Worm (Caenorhabditis elegans): ENCODE measurements around the gene nhr-18.

The nhr-18 gene

DNA sequence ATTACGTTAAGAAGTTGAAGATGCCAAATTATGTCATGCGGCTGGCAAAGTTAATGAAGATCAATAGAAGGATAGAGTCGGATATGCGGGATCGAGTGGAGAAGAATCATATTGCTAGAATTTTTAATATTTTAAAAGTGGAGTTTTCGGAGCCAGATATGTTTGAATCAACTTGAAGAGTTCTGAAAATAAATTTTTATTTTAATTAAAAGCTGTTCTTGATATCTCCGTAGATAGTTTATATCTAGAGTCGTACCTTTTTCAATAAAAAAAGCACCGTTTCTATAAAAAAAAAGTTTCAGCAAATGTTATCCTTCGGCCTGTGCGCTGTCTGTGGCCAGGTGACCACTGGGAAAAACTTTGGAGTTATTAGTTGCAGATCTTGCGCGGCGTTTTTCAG lies 6.2 kb downstream of the nhr-18 start, which contains the start of gene nhr-96:
nhr-96 (plus strand) TSS at position 301 of the 400 bp plus-strand sequence.
- TF ChIP-seq zag-1 (tag; optimal IDR thresholded peaks at IDR 0.05): no peak

ce11 chrV:2235848-2236247 lies 8.8 kb downstream of the nhr-18 start, which contains the start of gene cyp-33C4:
Gene cyp-33C4, plus strand, starts transcription at chrV:2236140.
- no peak for TF ChIP-seq nhr-6 (tag; optimal IDR thresholded peaks at IDR 0.05)
- TF ChIP-seq daf-12 (tag; optimal IDR thresholded peaks at IDR 0.05): no peak
- TF ChIP-seq unc-62 (GFP tag; optimal IDR thresholded peaks at IDR 0.05 in 1 of 2): peak in 1 of 2 experiments; percentile 35
- no peak for TF ChIP-seq unc-62 (tag; optimal IDR thresholded peaks at IDR 0.05)
- TF ChIP-seq aly-2 (tag; optimal IDR thresholded peaks at IDR 0.05): no peak
- TF ChIP-seq nhr-76 (tag; optimal IDR thresholded peaks at IDR 0.05): no peak
- TF ChIP-seq madf-5 (GFP tag; IDR thresholded peaks at IDR 0.05): no peak
- peak; percentile 5 for TF ChIP-seq pqm-1 (tag; optimal IDR thresholded peaks at IDR 0.05)
- TF ChIP-seq nhr-77 (tag; optimal IDR thresholded peaks at IDR 0.05): peak; percentile 14
- no peak for TF ChIP-seq daf-16 (GFP tag; optimal IDR thresholded peaks at IDR 0.05)
- TF ChIP-seq daf-16 (tag; optimal IDR thresholded peaks at IDR 0.05): peak; percentile 10
- TF ChIP-seq Y5F2A.4 (GFP tag; optimal IDR thresholded peaks at IDR 0.05): no peak
- TF ChIP-seq dve-1 (tag; optimal IDR thresholded peaks at IDR 0.05; ENCODE audit: insufficient read depth): peak; percentile 34
- no peak for TF ChIP-seq zip-2 (tag; optimal IDR thresholded peaks at IDR 0.05)
- peak; percentile 75 for TF ChIP-seq dmd-6 (GFP tag; IDR thresholded peaks at IDR 0.05)
- peak; percentile 91 for TF ChIP-seq nhr-28 (tag; optimal IDR thresholded peaks at IDR 0.05)
- no peak for TF ChIP-seq ceh-82 (tag; optimal IDR thresholded peaks at IDR 0.05)
- no peak for TF ChIP-seq sdz-12 (GFP tag; optimal IDR thresholded peaks at IDR 0.05)
- TF ChIP-seq hlh-30 (tag; optimal IDR thresholded peaks at IDR 0.05; ENCODE audit: insufficient read depth): peak; percentile 32
- peak; percentile 52 for TF ChIP-seq hlh-11 (tag; optimal IDR thresholded peaks at IDR 0.05)
- TF ChIP-seq mep-1 (tag; optimal IDR thresholded peaks at IDR 0.05): peak; percentile 19
- TF ChIP-seq Y48G9A.11 (GFP tag; IDR thresholded peaks at IDR 0.05): no peak
- peak; percentile 8 for TF ChIP-seq nhr-102 (tag; optimal IDR thresholded peaks at IDR 0.05)
- TF ChIP-seq mdl-1 (tag; optimal IDR thresholded peaks at IDR 0.05): no peak

DNA sequence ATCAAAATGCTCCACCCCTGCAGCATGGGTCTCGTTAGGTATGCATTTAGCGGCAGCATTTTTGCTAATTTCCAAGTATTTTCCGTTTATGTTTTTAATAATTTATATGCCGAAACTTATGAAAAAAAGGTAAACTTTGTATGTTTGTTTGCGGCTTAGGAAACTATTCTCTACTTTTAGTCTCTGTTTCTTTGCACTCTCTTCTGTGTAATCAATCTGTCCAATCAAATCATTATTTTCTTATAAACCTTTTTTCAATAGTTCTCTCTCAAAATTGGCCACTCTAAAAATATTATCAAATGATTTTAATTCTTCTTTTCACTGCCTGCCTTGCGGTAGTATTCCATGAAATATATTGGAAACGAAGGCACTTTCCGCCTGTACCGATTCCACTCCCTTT lies 11.0 kb downstream of the nhr-18 start:
- TF ChIP-seq nhr-28 (tag; optimal IDR thresholded peaks at IDR 0.05): peak; percentile 28
- TF ChIP-seq zip-2 (tag; optimal IDR thresholded peaks at IDR 0.05): no peak
- TF ChIP-seq dve-1 (tag; optimal IDR thresholded peaks at IDR 0.05; ENCODE audit: insufficient read depth): peak; percentile 14
- no peak for TF ChIP-seq F49E8.2 (tag; optimal IDR thresholded peaks at IDR 0.05; ENCODE audit: borderline replicate concordance)
- no peak for TF ChIP-seq daf-16 (GFP tag; optimal IDR thresholded peaks at IDR 0.05)
- peak; percentile 37 for TF ChIP-seq daf-16 (tag; optimal IDR thresholded peaks at IDR 0.05)
- no peak for TF ChIP-seq ceh-32 (tag; optimal IDR thresholded peaks at IDR 0.05; ENCODE audit: poor library complexity)
- peak in 1 of 2 experiments; percentile 28 for TF ChIP-seq unc-62 (GFP tag; optimal IDR thresholded peaks at IDR 0.05 in 1 of 2)
- TF ChIP-seq unc-62 (tag; optimal IDR thresholded peaks at IDR 0.05): no peak
- TF ChIP-seq zip-11 (GFP tag; IDR thresholded peaks at IDR 0.05): no peak

DNA sequence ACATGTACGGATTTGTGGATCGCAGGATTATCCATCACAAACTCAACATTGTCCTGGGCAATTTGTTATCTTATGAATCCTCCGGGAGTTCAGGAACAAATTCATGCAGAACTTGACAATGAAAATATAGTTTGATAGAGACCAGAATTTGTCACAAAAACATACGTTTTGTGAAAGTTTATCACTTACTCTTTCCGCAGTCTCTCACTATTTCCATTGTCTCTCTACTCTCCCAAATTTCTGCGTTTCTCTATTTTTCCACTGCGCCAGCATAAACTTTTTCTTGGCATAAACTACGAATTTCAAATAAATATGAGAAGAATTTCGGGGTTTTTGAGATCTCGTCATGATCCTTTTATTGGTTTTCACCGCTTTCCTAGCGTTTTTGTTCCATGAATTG lies 15.6 kb downstream of the nhr-18 start, which contains the start of gene cyp-33C3:
cyp-33C3 (plus strand) TSS at position 149 of the 400 bp plus-strand sequence.
- TF ChIP-seq tra-1 (GFP tag; IDR thresholded peaks at IDR 0.05) (no peak), daf-16 (GFP tag; optimal IDR thresholded peaks at IDR 0.05) (no peak), daf-16 (tag; optimal IDR thresholded peaks at IDR 0.05) (peak; percentile 9), dmd-6 (GFP tag; IDR thresholded peaks at IDR 0.05) (peak; percentile 28; the same call in 1 of the 2 replicates), F44E2.7 (GFP tag; IDR thresholded peaks at IDR 0.05) (no peak), nhr-28 (tag; optimal IDR thresholded peaks at IDR 0.05) (peak; percentile 84)

- TF ChIP-seq Y75B8A.6 (GFP tag; IDR thresholded peaks at IDR 0.05) (no peak), lir-3 (tag; optimal IDR thresholded peaks at IDR 0.05) (no peak), dpl-1 (GFP tag; optimal IDR thresholded peaks at IDR 0.05) (no peak), fkh-10 (GFP tag; optimal IDR thresholded peaks at IDR 0.05) (no peak), hmg-1.1 (GFP tag; IDR thresholded peaks at IDR 0.05) (no peak), ZK546.5 (tag; optimal IDR thresholded peaks at IDR 0.05) (no peak), sdz-12 (GFP tag; optimal IDR thresholded peaks at IDR 0.05) (no peak), zfp-2 (tag; optimal IDR thresholded peaks at IDR 0.05) (no peak), nhr-48 (tag; optimal IDR thresholded peaks at IDR 0.05) (no peak), ceh-28 (tag; optimal IDR thresholded peaks at IDR 0.05) (no peak), zfp-3 (GFP tag; conservative IDR thresholded peaks at IDR 0.05) (no peak), nhr-25 (tag; optimal IDR thresholded peaks at IDR 0.05; ENCODE audit: borderline replicate concordance, insufficient read depth) (no peak), ceh-82 (tag; optimal IDR thresholded peaks at IDR 0.05) (no peak), dve-1 (tag; optimal IDR thresholded peaks at IDR 0.05; ENCODE audit: insufficient read depth) (peak; percentile 54), madf-9 (GFP tag; conservative IDR thresholded peaks at IDR 0.05) (no peak), nhr-11 (tag; optimal IDR thresholded peaks at IDR 0.05) (no peak), nhr-28 (tag; optimal IDR thresholded peaks at IDR 0.05) (peak; percentile 98), php-3 (GFP tag; IDR thresholded peaks at IDR 0.05) (no peak)
Measured at ce11 chrV:2244751-2245150, 17.7 kb downstream of the nhr-18 start, which contains the start of gene cyp-33C5. Gene cyp-33C5, plus strand, starts transcription at chrV:2245004.
